Fruit fly (Drosophila melanogaster): ENCODE data around the gene CG34248.

DNA sequence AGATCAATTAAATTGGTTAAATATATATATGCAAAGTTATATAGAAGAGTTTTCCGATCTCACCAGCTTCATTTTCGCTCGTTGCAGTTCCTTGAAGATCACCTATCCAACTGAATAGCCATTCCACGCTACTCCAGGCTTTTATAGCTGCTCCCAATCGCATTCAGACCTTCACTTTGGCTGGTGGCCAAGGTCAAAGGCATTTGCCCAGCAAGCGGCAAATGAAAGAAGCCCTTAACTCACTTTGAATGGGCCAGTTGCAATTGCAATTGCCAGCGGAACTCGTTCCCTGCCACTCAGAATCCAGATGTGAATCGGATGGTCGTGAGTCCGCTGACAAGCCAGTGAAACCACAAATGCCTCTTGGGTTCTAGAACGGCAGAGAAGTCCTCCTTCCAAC is 9.2 kb downstream of the CG34248 start, which contains the start of gene CG34247:
- TF ChIP-seq CG8478 (optimal IDR thresholded peaks at IDR 0.05) = no peak
- no peak for TF ChIP-seq pan (optimal IDR thresholded peaks at IDR 0.05)

Measured in whole organism.